Worm (Caenorhabditis elegans): ENCODE measurements around the gene mrpl-21.

DNA sequence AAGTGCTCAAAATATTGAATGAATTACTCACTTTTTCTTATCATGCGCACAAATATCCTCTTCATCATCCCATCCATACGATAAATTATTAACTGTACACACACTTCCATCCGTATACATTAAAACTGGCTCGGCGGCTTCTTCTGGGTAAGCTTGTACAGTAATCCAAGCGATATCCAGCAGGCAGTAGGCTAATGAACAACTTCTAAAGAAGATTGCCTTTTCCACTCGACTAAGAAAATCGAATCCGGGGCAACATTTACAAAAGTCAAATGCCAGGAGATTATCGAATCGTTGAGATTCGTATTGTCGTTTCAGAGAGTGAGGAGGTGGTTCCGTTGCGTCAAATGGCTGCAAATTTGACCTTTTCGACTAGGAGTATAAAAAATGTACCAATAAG is 12.0 kb downstream of the mrpl-21 start:
- no peak for TF ChIP-seq sem-2 (GFP tag; optimal IDR thresholded peaks at IDR 0.05)
- TF ChIP-seq elt-3 (tag; optimal IDR thresholded peaks at IDR 0.05), result no peak
- TF ChIP-seq snpc-4 (tag; optimal IDR thresholded peaks at IDR 0.05), result no peak
- no peak for TF ChIP-seq nhr-76 (tag; optimal IDR thresholded peaks at IDR 0.05)
- TF ChIP-seq nhr-12 (tag; optimal IDR thresholded peaks at IDR 0.05), result no peak
- no peak for TF ChIP-seq ztf-11 (tag; optimal IDR thresholded peaks at IDR 0.05)
- TF ChIP-seq lsy-2 (tag; optimal IDR thresholded peaks at IDR 0.05), result no peak
- no peak for TF ChIP-seq unc-39 (tag; optimal IDR thresholded peaks at IDR 0.05)
- no peak for TF ChIP-seq bed-3 (GFP tag; optimal IDR thresholded peaks at IDR 0.05)
- no peak for TF ChIP-seq elt-1 (tag; optimal IDR thresholded peaks at IDR 0.05; ENCODE audit: borderline replicate concordance, insufficient read depth)
- TF ChIP-seq unc-62 (GFP tag; optimal IDR thresholded peaks at IDR 0.05), result no peak
- no peak for TF ChIP-seq cnd-1 (tag; optimal IDR thresholded peaks at IDR 0.05)

All from whole organism, mixed stage, embryonic.